Fruit fly (Drosophila melanogaster) whole organism, wandering third instar larva: ENCODE measurements around the gene mRpL51.

Experiments
- Abd-B ChIP-seq: fragments of >200 bp; optimal IDR thresholded peaks from 2 replicates; lab custom pipeline; 2017; ENCODE audit warnings: missing biosample characterization, missing genetic modification characterization
- GATAd ChIP-seq: sonication (Bioruptor generic); optimal IDR thresholded peaks from 2 replicates; lab custom pipeline; 2016; ENCODE audit warnings: missing biosample characterization, missing genetic modification characterization
- Mio ChIP-seq: sonication (Bioruptor generic); optimal IDR thresholded peaks from 2 replicates; lab custom pipeline; 2016; ENCODE audit warnings: missing biosample characterization, missing genetic modification characterization
- br ChIP-seq: fragments of 200-800 bp; sonication (Bioruptor generic); optimal IDR thresholded peaks from 2 replicates; lab custom pipeline; 2016; ENCODE audit warnings: missing biosample characterization, missing genetic modification characterization
- h ChIP-seq: fragments of 200-800 bp; sonication (Bioruptor generic); optimal IDR thresholded peaks from 3 replicates; lab custom pipeline; 2016; ENCODE audit warnings: missing biosample characterization, mild to moderate bottlenecking, missing genetic modification characterization
- lola ChIP-seq: fragments of >200 bp; optimal IDR thresholded peaks from 2 replicates; lab custom pipeline; 2017; ENCODE audit warnings: missing biosample characterization, missing genetic modification characterization
- pan ChIP-seq: fragments of >200 bp; optimal IDR thresholded peaks from 2 replicates; lab custom pipeline; 2017
- rgr ChIP-seq: fragments of 200-800 bp; sonication (Bioruptor generic); optimal IDR thresholded peaks from 3 replicates; lab custom pipeline; 2016; ENCODE audit warnings: missing biosample characterization, mild to moderate bottlenecking, missing genetic modification characterization
- tai ChIP-seq: sonication (Bioruptor generic); optimal IDR thresholded peaks from 2 replicates; lab custom pipeline; 2016; ENCODE audit warnings: missing biosample characterization, missing genetic modification characterization
- usp ChIP-seq: fragments of >200 bp; optimal IDR thresholded peaks from 2 replicates; lab custom pipeline; 2017; ENCODE audit warnings: missing biosample characterization, missing genetic modification characterization
- woc ChIP-seq: sonication (Bioruptor generic); optimal IDR thresholded peaks from 2 replicates; lab custom pipeline; 2016; ENCODE audit warnings: missing biosample characterization, mild to moderate bottlenecking, missing genetic modification characterization

DNA sequence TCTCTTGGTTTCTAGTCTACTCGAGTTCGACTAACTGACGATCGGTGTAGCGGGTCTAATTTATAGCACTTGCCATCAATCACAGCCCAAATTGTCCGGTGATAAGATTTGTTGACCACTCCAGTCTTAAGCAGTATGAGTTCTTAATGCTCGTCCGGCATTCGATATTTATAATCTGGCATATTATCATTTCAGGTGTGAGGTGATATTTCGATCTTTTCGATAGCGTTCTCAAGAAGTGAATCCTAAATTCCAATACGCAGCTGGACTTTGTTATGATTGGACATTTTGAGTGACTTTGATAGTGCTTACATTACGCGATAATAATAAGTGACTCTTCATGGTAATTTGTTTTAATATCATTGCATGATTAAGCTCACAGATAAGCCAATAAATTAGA is 20.9 kb downstream of the mRpL51 start, which contains the start of gene Bace:
- TF ChIP-seq woc (GFP tag; lab: Kevin White, UChicago) (no peak), h (no peak), usp (GFP tag; lab: Kevin White, UChicago) (no peak), rgr (GFP tag; lab: Kevin White, UChicago) (no peak), lola (GFP tag; lab: Kevin White, UChicago) (no peak), pan (no peak), Abd-B (no peak), br (GFP tag; lab: Kevin White, UChicago) (no peak), Mio (no peak), GATAd (no peak), tai (no peak)
